Fruit fly (Drosophila melanogaster) Kc167 (cell line): ENCODE data around the gene CG32320.

Experiments
- Myc ChIP-seq: fragments of >200 bp; optimal IDR thresholded peaks from 2 replicates; lab custom pipeline; 2017; ENCODE audit warnings: missing external identifiers
- Sin3A ChIP-seq: fragments of >200 bp; optimal IDR thresholded peaks from 2 replicates; lab custom pipeline; 2018; ENCODE audit warnings: missing external identifiers
- h ChIP-seq: fragments of >200 bp; optimal IDR thresholded peaks from 3 replicates; lab custom pipeline; 2018; ENCODE audit warnings: missing external identifiers
- insv ChIP-seq: fragments of >200 bp; optimal IDR thresholded peaks from 3 replicates; lab custom pipeline; 2018; ENCODE audit warnings: missing external identifiers
- psq ChIP-seq: fragments of >200 bp; optimal IDR thresholded peaks from 2 replicates; lab custom pipeline; 2017; ENCODE audit warnings: missing external identifiers
- ttk ChIP-seq: sonication (Bioruptor generic); optimal IDR thresholded peaks from 2 replicates; lab custom pipeline; 2017; ENCODE audit warnings: missing external identifiers

CG32320 gene

DNA sequence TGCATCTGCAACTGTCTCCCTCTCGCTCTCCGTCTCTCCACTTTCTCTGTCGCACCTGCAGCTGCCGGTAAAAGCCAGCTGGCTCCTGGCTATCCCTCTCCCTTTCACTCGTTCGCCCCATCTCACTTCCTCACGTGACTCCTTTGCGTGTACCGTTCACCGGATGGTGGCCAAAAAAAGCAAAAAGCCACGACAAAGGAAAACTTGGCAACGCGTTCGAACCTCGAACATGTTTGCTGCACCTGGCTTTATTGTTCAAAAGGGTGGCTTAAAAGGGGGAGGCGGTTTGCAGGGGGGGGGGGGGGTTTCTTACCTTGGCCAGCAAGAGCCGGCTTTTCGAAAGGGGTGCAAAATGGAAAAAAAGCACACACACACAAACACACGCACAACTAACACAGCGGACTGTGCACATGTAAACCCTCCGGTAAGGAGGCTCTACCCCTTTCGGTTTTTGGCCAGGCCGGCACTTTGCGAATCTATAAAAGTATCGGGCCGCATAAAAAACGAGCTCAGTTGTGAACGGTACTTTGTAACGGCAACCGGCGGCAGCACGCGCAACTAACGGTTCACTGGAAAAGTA is 28.2 kb upstream of the CG32320 start, which contains the start of gene ru:
ru (plus strand) TSS at position 530 of the 580 bp plus-strand sequence.
- TF ChIP-seq Sin3A (lab: Kevin White, UChicago) (no peak), Myc (lab: Kevin White, UChicago) (no peak), insv (lab: Kevin White, UChicago) (no peak), ttk (lab: Kevin White, UChicago) (no peak)

dm6 chr3L:1370939-1371338 is 27.4 kb upstream of the CG32320 start:
- TF ChIP-seq h (lab: Kevin White, UChicago) (no peak), Sin3A (lab: Kevin White, UChicago) (no peak), psq (lab: Kevin White, UChicago) (no peak), ttk (lab: Kevin White, UChicago) (no peak), insv (lab: Kevin White, UChicago) (no peak), Myc (lab: Kevin White, UChicago) (no peak)

- TF ChIP-seq psq (lab: Kevin White, UChicago) (no peak), insv (lab: Kevin White, UChicago) (no peak), Sin3A (lab: Kevin White, UChicago) (no peak), Myc (lab: Kevin White, UChicago) (no peak)
Observed at dm6 chr3L:1374438-1375133, 23.8 kb upstream of the CG32320 start.

DNA sequence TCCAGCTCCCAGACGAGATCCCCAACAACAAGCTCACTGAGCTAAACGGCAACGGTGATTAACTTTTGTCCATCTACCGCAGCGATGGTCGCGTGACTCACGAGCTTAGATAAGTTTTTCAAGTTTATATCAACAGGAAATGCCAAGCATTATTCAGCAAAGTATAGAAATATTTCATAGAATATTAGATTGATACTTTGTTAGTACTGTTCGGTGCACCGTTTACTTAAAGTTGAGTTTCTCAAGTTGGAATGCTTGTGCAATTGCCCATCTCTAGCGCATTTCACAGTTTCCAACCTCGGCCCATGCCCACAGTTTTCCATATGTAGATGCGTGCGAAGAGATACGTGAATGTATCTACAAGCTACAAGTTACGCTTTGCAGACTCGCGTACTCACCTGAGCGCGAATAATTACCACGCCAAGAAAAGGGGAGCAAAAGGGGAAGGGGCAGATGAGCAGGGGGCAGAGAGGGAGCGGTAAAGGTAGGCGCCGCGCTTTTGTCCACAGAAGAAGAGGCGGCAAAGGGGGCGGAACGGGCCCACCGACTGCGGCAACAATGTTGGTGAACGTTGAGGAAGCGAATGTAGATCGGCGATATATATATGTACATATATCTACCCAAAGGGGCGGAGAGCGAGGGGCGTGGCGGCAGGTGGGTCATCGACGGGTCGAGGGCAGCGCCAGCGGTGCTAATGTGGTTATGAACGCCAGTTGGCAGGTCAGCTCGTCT is 22.2 kb upstream of the CG32320 start:
- TF ChIP-seq Myc (lab: Kevin White, UChicago): no peak
- no peak for TF ChIP-seq ttk (lab: Kevin White, UChicago)
- no peak for TF ChIP-seq Sin3A (lab: Kevin White, UChicago)
- TF ChIP-seq insv (lab: Kevin White, UChicago): no peak
- TF ChIP-seq psq (lab: Kevin White, UChicago): no peak
- TF ChIP-seq h (lab: Kevin White, UChicago): no peak

dm6 chr3L:1378098-1378645 is 20.2 kb upstream of the CG32320 start:
- TF ChIP-seq ttk (lab: Kevin White, UChicago): no peak
- no peak for TF ChIP-seq Sin3A (lab: Kevin White, UChicago)
- TF ChIP-seq insv (lab: Kevin White, UChicago): no peak
- no peak for TF ChIP-seq h (lab: Kevin White, UChicago)
- TF ChIP-seq Myc (lab: Kevin White, UChicago): no peak
- no peak for TF ChIP-seq psq (lab: Kevin White, UChicago)

DNA sequence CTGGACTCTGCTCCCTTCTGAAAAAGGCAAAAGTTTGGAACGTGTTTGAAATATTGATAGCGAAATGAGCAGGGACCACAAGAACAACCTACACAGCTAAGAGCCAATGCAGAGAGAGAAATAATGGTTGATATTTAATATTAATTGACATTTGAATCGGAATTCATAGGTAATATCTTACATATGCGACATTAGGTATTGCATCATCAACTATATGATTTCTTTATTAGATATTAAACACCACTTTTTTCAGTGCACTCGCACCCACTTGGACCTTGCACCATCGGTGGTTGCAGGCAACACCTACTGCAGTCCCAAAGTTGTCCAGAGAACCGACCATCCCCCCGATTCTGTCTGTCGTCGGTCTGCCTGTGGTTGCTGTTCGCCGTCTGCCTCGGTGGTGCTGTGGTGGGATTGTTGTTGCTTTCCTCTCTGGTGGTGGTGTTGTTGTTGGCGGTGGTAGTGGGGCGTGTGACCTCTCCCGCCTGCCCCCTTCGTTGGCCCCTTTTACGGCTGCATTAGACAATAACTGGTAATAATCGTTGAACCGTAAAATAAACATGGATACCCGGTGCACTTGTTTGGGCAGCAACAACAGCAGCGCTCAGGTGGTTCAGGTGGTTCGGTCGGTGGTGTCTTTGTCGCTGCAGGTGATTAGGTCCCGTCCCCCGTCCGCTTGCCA is 19.4 kb upstream of the CG32320 start:
- TF ChIP-seq psq (lab: Kevin White, UChicago) (no peak), h (lab: Kevin White, UChicago) (no peak)

DNA sequence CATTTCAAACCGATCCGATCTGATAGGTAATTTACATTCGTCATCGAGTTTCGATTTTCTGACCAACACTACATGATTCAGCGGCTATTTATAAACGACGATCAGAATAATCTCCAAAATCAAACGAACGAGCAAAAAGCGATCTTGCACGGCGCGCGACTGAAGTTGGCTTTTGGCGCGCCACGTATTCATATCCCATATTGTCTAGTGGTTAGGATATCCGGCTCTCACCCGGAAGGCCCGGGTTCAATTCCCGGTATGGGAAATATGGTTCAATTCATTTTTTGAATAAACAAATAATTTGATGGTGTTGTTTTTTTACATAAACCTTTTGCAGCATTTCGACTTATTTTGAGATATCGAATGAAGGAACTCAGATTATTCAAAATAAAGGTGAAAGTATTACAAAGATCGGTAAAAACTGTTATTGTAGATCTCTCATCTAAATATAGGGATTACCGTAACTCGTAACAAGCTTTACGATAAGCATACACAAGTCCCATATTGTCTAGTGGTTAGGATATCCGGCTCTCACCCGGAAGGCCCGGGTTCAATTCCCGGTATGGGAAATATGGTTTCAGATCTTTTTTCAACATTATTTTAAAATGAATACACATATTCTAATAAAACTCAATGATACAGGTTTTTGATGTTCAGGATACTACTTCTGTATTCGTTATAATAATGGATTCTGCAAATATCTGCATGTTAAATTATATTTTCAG is 18.5 kb upstream of the CG32320 start:
- TF ChIP-seq ttk (lab: Kevin White, UChicago) (no peak), Sin3A (lab: Kevin White, UChicago) (no peak), psq (lab: Kevin White, UChicago) (no peak), Myc (lab: Kevin White, UChicago) (no peak), insv (lab: Kevin White, UChicago) (no peak), h (lab: Kevin White, UChicago) (no peak)

dm6 chr3L:1380959-1381358 is 17.4 kb upstream of the CG32320 start:
- TF ChIP-seq ttk (lab: Kevin White, UChicago) (no peak), psq (lab: Kevin White, UChicago) (no peak), Myc (lab: Kevin White, UChicago) (no peak), h (lab: Kevin White, UChicago) (no peak), Sin3A (lab: Kevin White, UChicago) (no peak), insv (lab: Kevin White, UChicago) (no peak)

dm6 chr3L:1385683-1386246 is 12.6 kb upstream of the CG32320 start:
- TF ChIP-seq ttk (lab: Kevin White, UChicago): no peak
- TF ChIP-seq psq (lab: Kevin White, UChicago): no peak

dm6 chr3L:1388094-1388493 is 10.3 kb upstream of the CG32320 start:
- TF ChIP-seq psq (lab: Kevin White, UChicago) (no peak), h (lab: Kevin White, UChicago) (no peak), Sin3A (lab: Kevin White, UChicago) (no peak), Myc (lab: Kevin White, UChicago) (no peak), insv (lab: Kevin White, UChicago) (no peak), ttk (lab: Kevin White, UChicago) (no peak)
